Worm (Caenorhabditis elegans) whole organism, young adult: ENCODE measurements around the gene Y53F4B.7.
"Not testable (repeated sequence)": the region's sequence is repeated elsewhere in the genome, so short reads cannot be mapped to it uniquely, and the experiment has no call there.

Experiments
- B0261.1 ChIP-seq: sonication (generic microtip); optimal IDR thresholded peaks from 2 replicates; lab custom pipeline; 2016; ENCODE audit warnings: mild to moderate bottlenecking, missing genetic modification characterization, moderate library complexity, missing compliant biosample characterization
- B0336.3 ChIP-seq: fragments of 200-800 bp; sonication (Bioruptor generic); IDR thresholded peaks from 2 replicates; pipeline ENCODE4 v1.3.6; 2022; ENCODE audit warnings: missing genetic modification characterization, missing compliant biosample characterization
- F49E8.2 ChIP-seq: sonication (generic microtip); optimal IDR thresholded peaks from 3 replicates; lab custom pipeline; 2017; ENCODE audit warnings: missing genetic modification characterization, mild to moderate bottlenecking, missing compliant biosample characterization, antibody characterized with exemption, moderate library complexity; ENCODE audit not compliant: insufficient read depth
- F57A8.1 ChIP-seq: fragments of 200-800 bp; sonication (Bioruptor generic); optimal IDR thresholded peaks from 2 replicates; lab custom pipeline; 2018; ENCODE audit warnings: mild to moderate bottlenecking, missing genetic modification characterization, moderate library complexity, missing compliant biosample characterization
- K12H6.12 ChIP-seq: fragments of 200-800 bp; sonication (Bioruptor generic); optimal IDR thresholded peaks from 2 replicates; lab custom pipeline; 2018; ENCODE audit warnings: mild to moderate bottlenecking, missing genetic modification characterization, missing compliant biosample characterization
- Y53F4B.3 ChIP-seq: fragments of 200-800 bp; sonication (Bioruptor generic); IDR thresholded peaks from 2 replicates; pipeline ENCODE4 v1.3.6; 2022; ENCODE audit warnings: missing genetic modification reagents, missing genetic modification characterization, missing compliant biosample characterization
- Y53G8AR.9 ChIP-seq: fragments of 200-800 bp; sonication (Bioruptor generic); conservative IDR thresholded peaks from 2 replicates; pipeline ENCODE4 v1.3.6; 2022; ENCODE audit warnings: missing genetic modification reagents, missing genetic modification characterization, missing compliant biosample characterization
- Y56A3A.18 ChIP-seq: fragments of 200-800 bp; sonication (Bioruptor generic); IDR thresholded peaks from 2 replicates; pipeline ENCODE4 v1.3.6; 2022; ENCODE audit warnings: missing genetic modification reagents, missing genetic modification characterization, missing compliant biosample characterization
- Y67H2A.10 ChIP-seq: fragments of 200-800 bp; sonication (Bioruptor generic); conservative IDR thresholded peaks from 2 replicates; pipeline ENCODE4 v1.3.6; 2022; ENCODE audit warnings: missing genetic modification reagents, missing genetic modification characterization, missing compliant biosample characterization
- ZK185.1 ChIP-seq: sonication (generic microtip); optimal IDR thresholded peaks from 2 replicates; lab custom pipeline; 2016; ENCODE audit warnings: mild to moderate bottlenecking, missing genetic modification characterization, missing compliant biosample characterization; ENCODE audit not compliant: poor library complexity, severe bottlenecking
- akir-1 ChIP-seq: fragments of 200-800 bp; sonication (Bioruptor generic); optimal IDR thresholded peaks from 2 replicates; lab custom pipeline; 2018; ENCODE audit warnings: mild to moderate bottlenecking, missing genetic modification characterization, moderate library complexity, missing compliant biosample characterization
- attf-5 ChIP-seq: fragments of 200-800 bp; sonication (Bioruptor generic); optimal IDR thresholded peaks from 2 replicates; lab custom pipeline; 2018; ENCODE audit warnings: mild to moderate bottlenecking, missing genetic modification characterization, missing compliant biosample characterization
- ccch-3 ChIP-seq: fragments of 200-800 bp; sonication (Bioruptor generic); optimal IDR thresholded peaks from 2 replicates; lab custom pipeline; 2018; ENCODE audit warnings: mild to moderate bottlenecking, missing genetic modification characterization, missing compliant biosample characterization
- ceh-100 ChIP-seq: fragments of 200-800 bp; sonication (Bioruptor generic); IDR thresholded peaks from 2 replicates; pipeline ENCODE4 v1.3.6; 2022; ENCODE audit warnings: missing genetic modification reagents, missing genetic modification characterization, missing compliant biosample characterization
- ceh-58 ChIP-seq: fragments of 200-800 bp; sonication (Bioruptor generic); IDR thresholded peaks from 2 replicates; pipeline ENCODE4 v1.3.6; 2022; ENCODE audit warnings: missing genetic modification characterization, missing compliant biosample characterization
- ceh-79 ChIP-seq: sonication (generic microtip); optimal IDR thresholded peaks from 2 replicates; lab custom pipeline; 2017; ENCODE audit warnings: mild to moderate bottlenecking, missing genetic modification characterization, missing compliant biosample characterization
- dpff-1 ChIP-seq: sonication (generic microtip); optimal IDR thresholded peaks from 2 replicates; lab custom pipeline; 2017; ENCODE audit warnings: mild to moderate bottlenecking, missing genetic modification characterization, missing compliant biosample characterization
- egrh-3 ChIP-seq: fragments of 200-800 bp; sonication (Bioruptor generic); IDR thresholded peaks from 2 replicates; pipeline ENCODE4 v1.3.6; 2022; ENCODE audit warnings: missing genetic modification reagents, missing genetic modification characterization, missing compliant biosample characterization
- ets-4 ChIP-seq: fragments of 200-800 bp; sonication (Bioruptor generic); optimal IDR thresholded peaks from 2 replicates; lab custom pipeline; 2018; ENCODE audit warnings: mild to moderate bottlenecking, missing genetic modification characterization, missing compliant biosample characterization
- hsf-1 ChIP-seq: fragments of 200-800 bp; sonication (Bioruptor generic); IDR thresholded peaks from 2 replicates; pipeline ENCODE4 v1.3.6; 2022; ENCODE audit warnings: missing genetic modification reagents, missing genetic modification characterization, missing compliant biosample characterization
- let-526 ChIP-seq: fragments of 200-800 bp; sonication (Bioruptor generic); IDR thresholded peaks from 2 replicates; pipeline ENCODE4 v1.3.6; 2022; ENCODE audit warnings: missing genetic modification reagents, missing genetic modification characterization, missing compliant biosample characterization
- lin-54 ChIP-seq: fragments of 200-800 bp; sonication (Bioruptor generic); optimal IDR thresholded peaks from 2 replicates; lab custom pipeline; 2018; ENCODE audit warnings: mild to moderate bottlenecking, missing genetic modification characterization, missing compliant biosample characterization
- lsl-1 ChIP-seq: fragments of 200-800 bp; sonication (Bioruptor generic); optimal IDR thresholded peaks from 2 replicates; lab custom pipeline; 2018; ENCODE audit warnings: mild to moderate bottlenecking, missing genetic modification characterization, moderate library complexity, missing compliant biosample characterization
- madf-10 ChIP-seq: sonication (generic microtip); optimal IDR thresholded peaks from 2 replicates; lab custom pipeline; 2016; ENCODE audit warnings: mild to moderate bottlenecking, missing genetic modification characterization, missing compliant biosample characterization
- madf-6 ChIP-seq: fragments of 200-800 bp; sonication (Bioruptor generic); IDR thresholded peaks from 2 replicates; pipeline ENCODE4 v1.3.6; 2022; ENCODE audit warnings: missing genetic modification reagents, missing genetic modification characterization, missing compliant biosample characterization
- madf-8 ChIP-seq: fragments of 200-800 bp; sonication (Bioruptor generic); conservative IDR thresholded peaks from 2 replicates; pipeline ENCODE4 v1.3.6; 2022; ENCODE audit warnings: missing genetic modification reagents, missing genetic modification characterization, missing compliant biosample characterization
- mes-4 ChIP-seq: sonication (generic microtip); optimal IDR thresholded peaks from 2 replicates; lab custom pipeline; 2016; ENCODE audit warnings: missing genotype, missing genetic modification characterization, missing compliant biosample characterization
- mxl-1 ChIP-seq: sonication (generic microtip); optimal IDR thresholded peaks from 2 replicates; lab custom pipeline; 2016; ENCODE audit warnings: missing genetic modification characterization, missing compliant biosample characterization
- nfya-1 ChIP-seq: sonication (generic microtip); optimal IDR thresholded peaks from 2 replicates; lab custom pipeline; 2017; ENCODE audit warnings: antibody characterized with exemption, missing compliant biosample characterization, missing genetic modification characterization, borderline replicate concordance; ENCODE audit not compliant: insufficient read depth
- nfya-2 ChIP-seq: fragments of 200-800 bp; sonication (Bioruptor generic); IDR thresholded peaks from 2 replicates; pipeline ENCODE4 v1.3.6; 2022; ENCODE audit warnings: missing genetic modification reagents, missing genetic modification characterization, missing compliant biosample characterization
- nhr-120 ChIP-seq: fragments of 200-800 bp; sonication (Bioruptor generic); IDR thresholded peaks from 2 replicates; pipeline ENCODE4 v1.3.6; 2022; ENCODE audit warnings: missing genetic modification characterization, missing compliant biosample characterization
- nhr-90 ChIP-seq: sonication (generic microtip); optimal IDR thresholded peaks from 2 replicates; lab custom pipeline; 2016; ENCODE audit warnings: missing genotype, mild to moderate bottlenecking, missing genetic modification characterization, missing compliant biosample characterization
- pha-4 ChIP-seq: fragments of 150-350 bp; sonication (generic microtip); optimal IDR thresholded peaks from 2 replicates; lab custom pipeline; 2014; ENCODE audit warnings: missing biosample characterization, missing genetic modification reagents, missing genetic modification characterization
- repo-1 ChIP-seq: sonication (generic microtip); optimal IDR thresholded peaks from 2 replicates; lab custom pipeline; 2017; ENCODE audit warnings: mild to moderate bottlenecking, missing genetic modification characterization, missing compliant biosample characterization
- rpc-1 ChIP-seq, 2 experiments: fragments of 150-350 bp in 1 of 2; sonication (generic microtip) in 1 of 2; optimal IDR thresholded peaks; 2 replicates each; lab custom pipeline; 2014 to 2018; ENCODE audit warnings: missing biosample characterization in 1 of 2, missing genetic modification characterization in 1 of 2, missing genetic modification reagents in 1 of 2, missing genotype in 1 of 2
- somi-1 ChIP-seq: fragments of 200-800 bp; sonication (Bioruptor generic); optimal IDR thresholded peaks from 2 replicates; lab custom pipeline; 2018; ENCODE audit warnings: mild to moderate bottlenecking, missing genetic modification characterization, missing compliant biosample characterization
- sptf-2 ChIP-seq: fragments of 200-800 bp; sonication (Bioruptor generic); optimal IDR thresholded peaks from 2 replicates; lab custom pipeline; 2018; ENCODE audit warnings: mild to moderate bottlenecking, missing genetic modification characterization, missing compliant biosample characterization
- zfh-2 ChIP-seq: fragments of 200-800 bp; sonication (Bioruptor generic); conservative IDR thresholded peaks from 2 replicates; pipeline ENCODE4 v1.3.6; 2022; ENCODE audit warnings: missing genetic modification reagents, missing genetic modification characterization, missing compliant biosample characterization
- ztf-18 ChIP-seq: sonication (generic microtip); optimal IDR thresholded peaks from 2 replicates; lab custom pipeline; 2016; ENCODE audit warnings: missing genotype, mild to moderate bottlenecking, missing genetic modification characterization, missing compliant biosample characterization
- ztf-22 ChIP-seq: fragments of 200-800 bp; sonication (Bioruptor generic); optimal IDR thresholded peaks from 2 replicates; lab custom pipeline; 2018; ENCODE audit warnings: mild to moderate bottlenecking, missing genetic modification characterization, moderate library complexity, missing compliant biosample characterization
- ztf-3 ChIP-seq: fragments of 200-800 bp; sonication (Bioruptor generic); optimal IDR thresholded peaks from 2 replicates; lab custom pipeline; 2018; ENCODE audit warnings: mild to moderate bottlenecking, missing genetic modification characterization, missing compliant biosample characterization

Gene Y53F4B.7

ce11 chrII:14983909-14984308 is 8.8 kb upstream of the Y53F4B.7 start, which contains the start of gene Y53F4B.5:
Gene Y53F4B.5 (minus strand): TSS chrII:14984009.
- TF ChIP-seq B0336.3 (GFP tag; lab: Robert Waterston, UW): no peak
- TF ChIP-seq lin-54 (GFP tag; lab: Kevin White, UChicago): no peak
- no peak for TF ChIP-seq B0261.1 (tag; lab: Kevin White, UChicago)
- TF ChIP-seq nfya-1 (tag; lab: Kevin White, UChicago): no peak
- no peak for TF ChIP-seq F49E8.2
- no peak for TF ChIP-seq lsl-1 (GFP tag; lab: Kevin White, UChicago)

ce11 chrII:14988171-14988570 is 4.5 kb upstream of the Y53F4B.7 start, which contains the start of gene Y53F4B.43:
Gene Y53F4B.43 (plus strand): TSS chrII:14988471.
- TF ChIP-seq akir-1; ztf-18 (tag; lab: Kevin White, UChicago); ZK185.1 (tag; lab: Kevin White, UChicago): not testable (repeated sequence)

ce11 chrII:15000979-15001378 is 8.3 kb downstream of the Y53F4B.7 start:
- peak; percentile 94 for TF ChIP-seq hsf-1 (GFP tag; lab: Robert Waterston, UW)
- TF ChIP-seq, all 124 proteins: peak for 1; not testable (repeated sequence) for 123

- TF ChIP-seq madf-8 (no peak), let-526 (GFP tag; lab: Robert Waterston, UW) (no peak), sptf-2 (GFP tag; lab: Kevin White, UChicago) (no peak), Y67H2A.10 (no peak), ceh-58 (GFP tag; lab: Robert Waterston, UW) (no peak), dpff-1 (no peak), somi-1 (GFP tag; lab: Kevin White, UChicago) (no peak), zfh-2 (no peak), Y53G8AR.9 (GFP tag; lab: Robert Waterston, UW) (no peak), akir-1 (no peak), pha-4 (tag; lab: Kevin White, UChicago) (no peak), madf-10 (tag; lab: Kevin White, UChicago) (no peak), K12H6.12 (no peak), ceh-79 (tag; lab: Kevin White, UChicago) (no peak), nhr-120 (no peak), egrh-3 (GFP tag; lab: Robert Waterston, UW) (no peak), ztf-22 (no peak)
These were observed 10.7 kb downstream of the Y53F4B.7 start, which contains the start of gene Y53F4B.10 for ce11 chrII:15003410-15003809. Gene Y53F4B.10 (minus strand): TSS chrII:15003510.

ce11 chrII:15004538-15004937 is 11.8 kb downstream of the Y53F4B.7 start:
- TF ChIP-seq madf-6 (GFP tag; lab: Robert Waterston, UW): peak; percentile 82
- peak; percentile 44 for TF ChIP-seq attf-5 (GFP tag; lab: Kevin White, UChicago)
- TF ChIP-seq ztf-3 (GFP tag; lab: Kevin White, UChicago): no peak
- no peak for TF ChIP-seq ets-4 (GFP tag; lab: Kevin White, UChicago)
- no peak for TF ChIP-seq F57A8.1 (GFP tag; lab: Kevin White, UChicago)
- peak; percentile 80; the same call in 1 of the 2 replicates for TF ChIP-seq nfya-2
- no peak for TF ChIP-seq madf-10 (tag; lab: Kevin White, UChicago)
- TF ChIP-seq rpc-1 (optimal IDR thresholded peaks at IDR 0.05; lab: Kevin White, UChicago): no peak
- TF ChIP-seq rpc-1 (tag; optimal IDR thresholded peaks at IDR 0.05; lab: Kevin White, UChicago): no peak
- no peak for TF ChIP-seq Y53F4B.3 (GFP tag; lab: Robert Waterston, UW)
- no peak for TF ChIP-seq repo-1 (tag; lab: Kevin White, UChicago)
- no peak for TF ChIP-seq ccch-3
- TF ChIP-seq ztf-22: no peak
- no peak for TF ChIP-seq nhr-90 (tag; lab: Kevin White, UChicago)
- TF ChIP-seq zfh-2: no peak
- TF ChIP-seq hsf-1 (GFP tag; lab: Robert Waterston, UW): peak; percentile 87
- TF ChIP-seq ceh-100 (GFP tag; lab: Robert Waterston, UW): peak; percentile 44
- TF ChIP-seq F49E8.2: peak; percentile 70
- peak; percentile 93 for TF ChIP-seq B0336.3 (GFP tag; lab: Robert Waterston, UW)
- no peak for TF ChIP-seq mes-4 (tag; lab: Kevin White, UChicago)
- TF ChIP-seq mxl-1 (tag; lab: Kevin White, UChicago): no peak
- TF ChIP-seq Y56A3A.18 (GFP tag; lab: Robert Waterston, UW): no peak
- peak; percentile 19; the same call in 1 of the 2 replicates for TF ChIP-seq madf-8
- peak; percentile 73 for TF ChIP-seq lin-54 (GFP tag; lab: Kevin White, UChicago)
